Fruit fly (Drosophila melanogaster): Measurements from ENCODE around the gene CG8379.

CG8379 gene

DNA sequence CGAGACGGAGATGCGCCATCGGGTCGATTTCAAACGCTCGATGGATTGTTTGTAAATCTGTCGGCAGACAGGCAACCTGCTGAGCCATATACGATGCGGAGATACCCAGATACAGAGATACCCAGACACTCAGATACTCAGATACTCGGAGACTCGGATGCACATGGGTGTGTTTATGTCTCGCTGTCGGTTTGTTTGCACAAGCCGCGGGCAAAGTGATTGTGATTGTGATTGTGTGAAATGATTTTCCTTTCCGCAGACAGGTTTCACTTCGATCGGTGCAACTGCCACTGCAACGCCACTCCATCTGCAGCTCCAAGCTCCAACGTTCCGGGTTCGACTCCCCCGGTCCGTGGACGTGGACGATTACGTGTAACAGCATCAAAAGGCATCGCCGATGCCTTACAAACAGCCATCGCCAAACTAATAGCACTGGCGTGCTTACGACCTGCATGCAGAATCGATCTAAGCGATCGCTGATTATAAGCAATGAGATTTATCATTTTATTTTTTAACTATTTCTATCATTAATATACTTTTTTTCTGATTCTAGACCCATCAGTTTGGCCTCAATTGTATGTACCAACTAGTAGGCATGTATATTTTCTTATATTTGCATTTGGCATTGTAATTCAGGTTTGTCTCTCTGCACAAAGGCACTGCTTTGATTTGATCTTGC, 35.4 kb upstream of the CG8379 start:
- peak; percentile 90 for TF ChIP-seq CG32121 (GFP tag; IDR thresholded peaks at IDR 0.05)
- TF ChIP-seq fd96Ca (GFP tag; IDR thresholded peaks at IDR 0.05) = peak; percentile 94
- peak; percentile 96 for TF ChIP-seq CG4496 (GFP tag; IDR thresholded peaks at IDR 0.05)
- peak; percentile 87 for TF ChIP-seq rn (GFP tag; IDR thresholded peaks at IDR 0.05)
- peak; percentile 41 for TF ChIP-seq gl (tag; optimal IDR thresholded peaks at IDR 0.05)
- peak; percentile 95 for TF ChIP-seq Ets98B (GFP tag; IDR thresholded peaks at IDR 0.05)
- TF ChIP-seq EcR (GFP tag; optimal IDR thresholded peaks at IDR 0.05) = no peak
- peak; percentile 91 for TF ChIP-seq CG12605 (GFP tag; IDR thresholded peaks at IDR 0.05)
- peak; percentile 89 for TF ChIP-seq CG14655 (GFP tag; optimal IDR thresholded peaks at IDR 0.05)
- TF ChIP-seq CG15710 (tag; optimal IDR thresholded peaks at IDR 0.05) = peak; percentile 78
- TF ChIP-seq CG10348 (GFP tag; IDR thresholded peaks at IDR 0.05) = no peak
- no peak for TF ChIP-seq D1 (tag; optimal IDR thresholded peaks at IDR 0.05)
- TF ChIP-seq CG13204 (GFP tag; optimal IDR thresholded peaks at IDR 0.05) = no peak
- peak; percentile 82 for TF ChIP-seq CG8159 (tag; optimal IDR thresholded peaks at IDR 0.05)
- peak; percentile 76 for TF ChIP-seq CG34367 (tag; optimal IDR thresholded peaks at IDR 0.05)
- peak; percentile 82 for TF ChIP-seq CG9948 (tag; optimal IDR thresholded peaks at IDR 0.05)
- peak; percentile 98 for TF ChIP-seq Pif1B (GFP tag; optimal IDR thresholded peaks at IDR 0.05)
- peak; percentile 77 for TF ChIP-seq CG17806 (tag; optimal IDR thresholded peaks at IDR 0.05)
- peak; percentile 82 for TF ChIP-seq CG8301 (tag; optimal IDR thresholded peaks at IDR 0.05)
- TF ChIP-seq Snoo (tag; optimal IDR thresholded peaks at IDR 0.05) = peak; percentile 27
- peak; percentile 97 for TF ChIP-seq Pif1A (GFP tag; optimal IDR thresholded peaks at IDR 0.05)

DNA sequence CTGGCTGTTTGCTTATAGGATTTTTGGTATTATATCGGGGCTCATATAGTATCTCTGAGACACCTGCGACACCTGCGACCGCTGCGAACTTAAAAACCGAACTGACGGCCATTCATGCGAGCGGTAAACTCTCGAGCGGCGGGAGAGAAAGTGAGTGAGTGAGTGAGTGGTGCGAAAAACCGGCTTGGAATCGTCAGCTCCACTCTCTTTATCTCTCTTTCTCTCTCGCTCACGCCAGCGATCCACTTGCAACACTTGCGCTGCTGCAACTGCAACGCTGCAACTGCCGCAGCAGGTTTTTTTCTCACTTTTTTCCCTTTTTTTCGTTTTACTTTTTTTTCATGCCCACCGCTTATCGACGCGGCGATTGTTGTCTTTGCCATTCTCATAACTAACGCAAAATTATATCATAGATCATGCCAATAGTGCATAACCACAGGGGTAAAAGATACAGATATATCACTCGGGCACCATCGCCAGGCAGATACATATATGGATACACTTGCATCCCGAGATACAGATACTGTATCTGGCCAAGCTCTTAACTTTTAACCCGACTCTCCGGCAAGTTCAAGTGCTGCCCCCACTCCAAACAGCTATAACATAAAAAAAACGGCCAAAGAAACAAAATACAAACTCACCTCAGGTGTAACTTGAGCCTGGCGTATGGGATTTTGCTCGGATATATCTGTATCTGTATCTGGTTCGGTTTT, 31.6 kb upstream of the CG8379 start:
- TF ChIP-seq CG13204 (GFP tag; optimal IDR thresholded peaks at IDR 0.05) (peak; percentile 95), Ets98B (GFP tag; IDR thresholded peaks at IDR 0.05) (peak; percentile 63), CG12605 (GFP tag; IDR thresholded peaks at IDR 0.05) (peak; percentile 83), CG8159 (tag; optimal IDR thresholded peaks at IDR 0.05) (peak; percentile 50), CG9948 (tag; optimal IDR thresholded peaks at IDR 0.05) (peak; percentile 17), CG34367 (tag; optimal IDR thresholded peaks at IDR 0.05) (peak; percentile 52), D1 (tag; optimal IDR thresholded peaks at IDR 0.05) (no peak), CG4496 (GFP tag; IDR thresholded peaks at IDR 0.05) (peak; percentile 65), CG14655 (GFP tag; optimal IDR thresholded peaks at IDR 0.05) (peak; percentile 69), Snoo (tag; optimal IDR thresholded peaks at IDR 0.05) (no peak), Pif1B (GFP tag; optimal IDR thresholded peaks at IDR 0.05) (peak; percentile 82), CG8301 (tag; optimal IDR thresholded peaks at IDR 0.05) (peak; percentile 55), Pif1A (GFP tag; optimal IDR thresholded peaks at IDR 0.05) (peak; percentile 73), CG15710 (tag; optimal IDR thresholded peaks at IDR 0.05) (peak; percentile 34), fd96Ca (GFP tag; IDR thresholded peaks at IDR 0.05) (0 out of 3 replicates have a peak, but pooled peaks have one; percentile 52), CG17806 (tag; optimal IDR thresholded peaks at IDR 0.05) (peak; percentile 31), gl (tag; optimal IDR thresholded peaks at IDR 0.05) (peak; percentile 79), rn (GFP tag; IDR thresholded peaks at IDR 0.05) (no peak), CG10348 (GFP tag; IDR thresholded peaks at IDR 0.05) (no peak), CG32121 (GFP tag; IDR thresholded peaks at IDR 0.05) (no peak), EcR (GFP tag; optimal IDR thresholded peaks at IDR 0.05) (peak; percentile 48)

DNA sequence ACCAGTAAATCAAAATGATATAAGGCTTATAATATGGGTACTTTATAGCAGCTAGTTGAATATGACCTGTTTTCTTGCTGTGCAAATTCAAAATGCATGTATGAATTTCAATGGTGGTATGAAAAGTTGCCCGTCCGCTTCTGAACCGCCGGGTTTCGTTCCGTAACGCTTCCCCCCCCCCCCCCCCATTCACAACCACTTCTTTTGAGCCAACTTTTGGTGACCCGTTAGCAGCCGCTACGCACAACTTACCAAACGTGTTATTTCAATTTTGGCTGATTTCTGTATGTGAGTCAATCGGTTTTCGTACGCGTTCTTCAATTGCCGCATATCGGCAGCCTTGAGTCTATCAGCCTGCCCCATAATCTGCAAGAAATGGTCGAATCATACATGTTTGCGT, 30.5 kb upstream of the CG8379 start:
- peak; percentile 19 for TF ChIP-seq CG13204 (GFP tag; optimal IDR thresholded peaks at IDR 0.05)
- no peak for TF ChIP-seq Snoo (tag; optimal IDR thresholded peaks at IDR 0.05)
- 0 out of 3 replicates have a peak, but pooled peaks have one; percentile 17 for TF ChIP-seq fd96Ca (GFP tag; IDR thresholded peaks at IDR 0.05)

- TF ChIP-seq rn (GFP tag; IDR thresholded peaks at IDR 0.05) (no peak), CG9948 (tag; optimal IDR thresholded peaks at IDR 0.05) (no peak), Snoo (tag; optimal IDR thresholded peaks at IDR 0.05) (no peak), Pif1A (GFP tag; optimal IDR thresholded peaks at IDR 0.05) (no peak), CG17806 (tag; optimal IDR thresholded peaks at IDR 0.05) (no peak), CG4496 (GFP tag; IDR thresholded peaks at IDR 0.05) (no peak), EcR (GFP tag; optimal IDR thresholded peaks at IDR 0.05) (no peak), CG34367 (tag; optimal IDR thresholded peaks at IDR 0.05) (no peak), CG32121 (GFP tag; IDR thresholded peaks at IDR 0.05) (no peak), CG13204 (GFP tag; optimal IDR thresholded peaks at IDR 0.05) (no peak), Ets98B (GFP tag; IDR thresholded peaks at IDR 0.05) (no peak), CG8301 (tag; optimal IDR thresholded peaks at IDR 0.05) (no peak), Pif1B (GFP tag; optimal IDR thresholded peaks at IDR 0.05) (no peak), CG15710 (tag; optimal IDR thresholded peaks at IDR 0.05) (no peak), gl (tag; optimal IDR thresholded peaks at IDR 0.05) (no peak), CG8159 (tag; optimal IDR thresholded peaks at IDR 0.05) (no peak), CG10348 (GFP tag; IDR thresholded peaks at IDR 0.05) (no peak), D1 (tag; optimal IDR thresholded peaks at IDR 0.05) (no peak), fd96Ca (GFP tag; IDR thresholded peaks at IDR 0.05) (no peak)
Observed at dm6 chr3R:8794384-8794783, 29.8 kb upstream of the CG8379 start, which contains the start of gene Ir85a. TSS of gene Ir85a (plus strand) at chr3R:8794684.

DNA sequence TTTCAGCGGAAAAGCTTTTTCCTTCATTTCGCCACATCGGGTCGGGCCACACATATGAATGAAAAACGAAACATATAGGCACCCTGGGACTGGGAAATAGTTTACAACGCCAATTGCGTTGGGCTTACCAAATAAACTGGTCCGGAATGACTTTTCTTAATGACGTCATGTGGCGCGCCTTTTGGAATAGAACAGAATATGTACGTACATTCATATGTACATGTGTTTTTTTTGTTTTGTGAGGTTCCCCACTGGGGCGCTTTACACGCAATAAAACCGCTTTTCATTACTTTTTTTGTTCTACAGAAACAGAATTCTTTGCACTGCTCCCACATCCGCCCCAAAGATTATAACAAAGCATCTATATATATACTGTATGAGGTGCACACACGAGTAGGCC, 25.9 kb upstream of the CG8379 start:
- no peak for TF ChIP-seq D1 (tag; optimal IDR thresholded peaks at IDR 0.05)
- TF ChIP-seq CG15710 (tag; optimal IDR thresholded peaks at IDR 0.05) = no peak
- no peak for TF ChIP-seq rn (GFP tag; IDR thresholded peaks at IDR 0.05)
- no peak for TF ChIP-seq CG14655 (GFP tag; optimal IDR thresholded peaks at IDR 0.05)
- TF ChIP-seq Pif1B (GFP tag; optimal IDR thresholded peaks at IDR 0.05) = no peak
- TF ChIP-seq fd96Ca (GFP tag; IDR thresholded peaks at IDR 0.05) = no peak
- TF ChIP-seq CG13204 (GFP tag; optimal IDR thresholded peaks at IDR 0.05) = no peak
- no peak for TF ChIP-seq CG8159 (tag; optimal IDR thresholded peaks at IDR 0.05)
- no peak for TF ChIP-seq CG8301 (tag; optimal IDR thresholded peaks at IDR 0.05)
- TF ChIP-seq CG12605 (GFP tag; IDR thresholded peaks at IDR 0.05) = no peak
- TF ChIP-seq CG17806 (tag; optimal IDR thresholded peaks at IDR 0.05) = no peak
- no peak for TF ChIP-seq CG10348 (GFP tag; IDR thresholded peaks at IDR 0.05)
- no peak for TF ChIP-seq CG4496 (GFP tag; IDR thresholded peaks at IDR 0.05)
- TF ChIP-seq EcR (GFP tag; optimal IDR thresholded peaks at IDR 0.05) = no peak
- TF ChIP-seq Pif1A (GFP tag; optimal IDR thresholded peaks at IDR 0.05) = no peak
- TF ChIP-seq gl (tag; optimal IDR thresholded peaks at IDR 0.05) = no peak
- no peak for TF ChIP-seq Ets98B (GFP tag; IDR thresholded peaks at IDR 0.05)

All from whole organism, pupa.